Fruit fly (Drosophila melanogaster) whole organism, embryonic: ENCODE data around the gene cd.
A peak's percentile ranks its signal among the peaks of the same experiment; 100 is the strongest.

Experiments
- CG30020 ChIP-seq: fragments of 200-800 bp; optimal IDR thresholded peaks from 2 replicates; lab custom pipeline; 2019; ENCODE audit warnings: missing biosample characterization, mild to moderate bottlenecking, missing genetic modification characterization, moderate library complexity
- Dref ChIP-seq: fragments of 200-800 bp; sonication (Bioruptor generic); IDR thresholded peaks from 2 replicates; pipeline ENCODE4 v1.3.6; 2022; ENCODE audit warnings: missing biosample characterization, missing genetic modification characterization
- Lpt ChIP-seq: fragments of >200 bp; optimal IDR thresholded peaks from 2 replicates; lab custom pipeline; 2018; ENCODE audit warnings: missing biosample characterization, missing genetic modification characterization
- h ChIP-seq: fragments of >200 bp; optimal IDR thresholded peaks from 2 replicates; lab custom pipeline; 2017

dm6 chr3R:22690311-22690710 lies 4.4 kb upstream of the cd start, which contains the start of the genes wfs1 and Nup133:
- TF ChIP-seq Dref (GFP tag; lab: Robert Waterston, UW), result peak; percentile 80
- no peak for TF ChIP-seq Lpt (GFP tag; lab: Kevin White, UChicago)
- no peak for TF ChIP-seq h (lab: Kevin White, UChicago)
- TF ChIP-seq CG30020, result no peak
